Worm (Caenorhabditis elegans) whole organism, young adult: ENCODE measurements around the gene Y25C1A.8.
"Not testable (repeated sequence)": the region's sequence is repeated elsewhere in the genome, so short reads cannot be mapped to it uniquely, and the experiment has no call there.

ENCODE experiments used
- B0261.1 ChIP-seq: sonication (generic microtip); optimal IDR thresholded peaks from 2 replicates; lab custom pipeline; 2016; ENCODE audit warnings: mild to moderate bottlenecking, missing genetic modification characterization, moderate library complexity, missing compliant biosample characterization
- F33H1.4 ChIP-seq: fragments of 200-800 bp; sonication (Bioruptor generic); IDR thresholded peaks from 2 replicates; pipeline ENCODE4 v1.3.6; 2022; ENCODE audit warnings: missing genetic modification reagents, missing genetic modification characterization, missing compliant biosample characterization
- F39B2.1 ChIP-seq: fragments of 200-800 bp; sonication (Bioruptor generic); IDR thresholded peaks from 2 replicates; pipeline ENCODE4 v1.3.6; 2022; ENCODE audit warnings: missing genetic modification reagents, missing genetic modification characterization, missing compliant biosample characterization
- F49E8.2 ChIP-seq: sonication (generic microtip); optimal IDR thresholded peaks from 3 replicates; lab custom pipeline; 2017; ENCODE audit warnings: missing genetic modification characterization, mild to moderate bottlenecking, missing compliant biosample characterization, antibody characterized with exemption, moderate library complexity; ENCODE audit not compliant: insufficient read depth
- aptf-3 ChIP-seq: fragments of 200-800 bp; sonication (Bioruptor generic); IDR thresholded peaks from 2 replicates; pipeline ENCODE4 v1.3.6; 2022; ENCODE audit warnings: missing genetic modification characterization, missing compliant biosample characterization
- bed-2 ChIP-seq: fragments of 200-800 bp; sonication (Bioruptor generic); IDR thresholded peaks from 2 replicates; pipeline ENCODE4 v1.3.6; 2022; ENCODE audit warnings: missing genetic modification reagents, missing genetic modification characterization, missing compliant biosample characterization
- ceh-100 ChIP-seq: fragments of 200-800 bp; sonication (Bioruptor generic); IDR thresholded peaks from 2 replicates; pipeline ENCODE4 v1.3.6; 2022; ENCODE audit warnings: missing genetic modification reagents, missing genetic modification characterization, missing compliant biosample characterization
- ceh-40 ChIP-seq: fragments of 200-800 bp; sonication (Bioruptor generic); IDR thresholded peaks from 2 replicates; pipeline ENCODE4 v1.3.6; 2022; ENCODE audit warnings: missing genetic modification characterization, missing compliant biosample characterization
- dox-1 ChIP-seq: fragments of 200-800 bp; sonication (Bioruptor generic); IDR thresholded peaks from 2 replicates; pipeline ENCODE4 v1.3.6; 2022; ENCODE audit warnings: missing genetic modification reagents, missing genetic modification characterization, missing compliant biosample characterization
- dpl-1 ChIP-seq: fragments of 150-350 bp; optimal IDR thresholded peaks from 2 replicates; lab custom pipeline; 2014; ENCODE audit warnings: missing biosample characterization, missing genetic modification reagents, missing genetic modification characterization
- egl-18 ChIP-seq: fragments of 200-800 bp; sonication (Bioruptor generic); IDR thresholded peaks from 2 replicates; pipeline ENCODE4 v1.3.6; 2022; ENCODE audit warnings: missing genetic modification reagents, missing genetic modification characterization, missing compliant biosample characterization
- gei-17 ChIP-seq: fragments of 200-800 bp; sonication (Bioruptor generic); optimal IDR thresholded peaks from 2 replicates; lab custom pipeline; 2018; ENCODE audit warnings: mild to moderate bottlenecking, missing genetic modification characterization, missing compliant biosample characterization
- hmg-1.2 ChIP-seq: fragments of 200-800 bp; sonication (Bioruptor generic); IDR thresholded peaks from 2 replicates; pipeline ENCODE4 v1.3.6; 2022; ENCODE audit warnings: missing genetic modification reagents, missing genetic modification characterization, missing compliant biosample characterization
- lsl-1 ChIP-seq: fragments of 200-800 bp; sonication (Bioruptor generic); optimal IDR thresholded peaks from 2 replicates; lab custom pipeline; 2018; ENCODE audit warnings: mild to moderate bottlenecking, missing genetic modification characterization, moderate library complexity, missing compliant biosample characterization
- madf-6 ChIP-seq: fragments of 200-800 bp; sonication (Bioruptor generic); IDR thresholded peaks from 2 replicates; pipeline ENCODE4 v1.3.6; 2022; ENCODE audit warnings: missing genetic modification reagents, missing genetic modification characterization, missing compliant biosample characterization
- madf-8 ChIP-seq: fragments of 200-800 bp; sonication (Bioruptor generic); conservative IDR thresholded peaks from 2 replicates; pipeline ENCODE4 v1.3.6; 2022; ENCODE audit warnings: missing genetic modification reagents, missing genetic modification characterization, missing compliant biosample characterization
- nfya-1 ChIP-seq: sonication (generic microtip); optimal IDR thresholded peaks from 2 replicates; lab custom pipeline; 2017; ENCODE audit warnings: antibody characterized with exemption, missing compliant biosample characterization, missing genetic modification characterization, borderline replicate concordance; ENCODE audit not compliant: insufficient read depth
- nhr-120 ChIP-seq: fragments of 200-800 bp; sonication (Bioruptor generic); IDR thresholded peaks from 2 replicates; pipeline ENCODE4 v1.3.6; 2022; ENCODE audit warnings: missing genetic modification characterization, missing compliant biosample characterization
- nhr-27 ChIP-seq: fragments of 200-800 bp; sonication (Bioruptor generic); optimal IDR thresholded peaks from 2 replicates; lab custom pipeline; 2018; ENCODE audit warnings: mild to moderate bottlenecking, missing genetic modification characterization, moderate library complexity, missing compliant biosample characterization
- rcor-1 ChIP-seq: fragments of 200-800 bp; sonication (Bioruptor generic); IDR thresholded peaks from 2 replicates; pipeline ENCODE4 v1.3.6; 2022; ENCODE audit warnings: missing genetic modification reagents, missing genetic modification characterization, missing compliant biosample characterization
- rpc-1 ChIP-seq, 2 experiments: fragments of 150-350 bp in 1 of 2; sonication (generic microtip) in 1 of 2; optimal IDR thresholded peaks; 2 replicates each; lab custom pipeline; 2014 to 2018; ENCODE audit warnings: missing biosample characterization in 1 of 2, missing genetic modification characterization in 1 of 2, missing genetic modification reagents in 1 of 2, missing genotype in 1 of 2
- sdz-38 ChIP-seq: sonication (generic microtip); optimal IDR thresholded peaks from 2 replicates; lab custom pipeline; 2016; ENCODE audit warnings: missing genotype, missing genetic modification characterization, missing compliant biosample characterization
- snpc-1.1 ChIP-seq: sonication (generic microtip); optimal IDR thresholded peaks from 2 replicates; lab custom pipeline; 2017; ENCODE audit warnings: missing genetic modification characterization, mild to moderate bottlenecking, missing compliant biosample characterization, antibody characterized with exemption, moderate library complexity, missing genotype, missing genetic modification reagents; ENCODE audit not compliant: insufficient read depth
- snpc-1.3 ChIP-seq: sonication (generic microtip); optimal IDR thresholded peaks from 2 replicates; lab custom pipeline; 2017; ENCODE audit warnings: missing genetic modification characterization, mild to moderate bottlenecking, missing compliant biosample characterization, antibody characterized with exemption, moderate library complexity, missing genotype, missing genetic modification reagents; ENCODE audit not compliant: insufficient read depth
- snpc-4 ChIP-seq, 5 experiments: fragments of 150-350 bp in 1 of 5; sonication (generic microtip) in 4 of 5; optimal IDR thresholded peaks; 2 replicates each; lab custom pipeline; 2014 to 2018; ENCODE audit warnings: missing genetic modification characterization in 5 of 5, missing biosample characterization in 3 of 5, antibody characterized with exemption in 2 of 5, mild to moderate bottlenecking in 2 of 5, missing compliant biosample characterization in 2 of 5, missing genotype in 2 of 5, moderate library complexity in 2 of 5, missing genetic modification reagents in 1 of 5
- tbp1 ChIP-seq: fragments of 200-800 bp; sonication (Bioruptor generic); optimal IDR thresholded peaks from 2 replicates; lab custom pipeline; 2018; ENCODE audit warnings: mild to moderate bottlenecking, missing genetic modification characterization, missing compliant biosample characterization
- zfh-2 ChIP-seq: fragments of 200-800 bp; sonication (Bioruptor generic); conservative IDR thresholded peaks from 2 replicates; pipeline ENCODE4 v1.3.6; 2022; ENCODE audit warnings: missing genetic modification reagents, missing genetic modification characterization, missing compliant biosample characterization

The Y25C1A.8 gene

ce11 chrII:3034914-3035313 lies 41.8 kb downstream of the Y25C1A.8 start:
- TF ChIP-seq nfya-1 (tag; lab: Kevin White, UChicago) (no peak), zfh-2 (GFP tag; lab: Robert Waterston, UW) (peak; percentile 68), F49E8.2 (tag; lab: Kevin White, UChicago) (no peak)

- not testable (repeated sequence) for TF ChIP-seq snpc-4 (GFP tag; optimal IDR thresholded peaks at IDR 0.05; lab: Kevin White, UChicago); snpc-4 (tag; optimal IDR thresholded peaks at IDR 0.05; lab: Kevin White, UChicago); aptf-3 (GFP tag; lab: Robert Waterston, UW); sdz-38 (tag; lab: Kevin White, UChicago)
Observed at ce11 chrII:3032480-3032879, 44.3 kb downstream of the Y25C1A.8 start, which contains the start of gene B0454.6. TSS of gene B0454.6 (plus strand) at chrII:3032780.

ce11 chrII:3031292-3031691 lies 45.5 kb downstream of the Y25C1A.8 start:
- TF ChIP-seq madf-6 (GFP tag; lab: Robert Waterston, UW), result peak; percentile 61; the same call in 1 of the 2 replicates
- TF ChIP-seq hmg-1.2, result peak; percentile 31; the same call in 1 of the 2 replicates
- TF ChIP-seq rpc-1 (optimal IDR thresholded peaks at IDR 0.05; lab: Kevin White, UChicago), result peak; percentile 26
- TF ChIP-seq rpc-1 (tag; optimal IDR thresholded peaks at IDR 0.05; lab: Kevin White, UChicago), result peak; percentile 52
- peak; percentile 37; the same call in 1 of the 2 replicates for TF ChIP-seq rcor-1
- 0 out of 2 replicates have a peak, but pooled peaks have one; percentile 31 for TF ChIP-seq dox-1 (GFP tag; lab: Robert Waterston, UW)
- peak; percentile 84 for TF ChIP-seq tbp1 (GFP tag; lab: Kevin White, UChicago)
- peak; percentile 66 for TF ChIP-seq B0261.1
- not testable (repeated sequence) for TF ChIP-seq snpc-4 (GFP tag; optimal IDR thresholded peaks at IDR 0.05; lab: Kevin White, UChicago)
- peak in 2 of 4 experiments; percentile 39 to 66 for TF ChIP-seq snpc-4 (tag; optimal IDR thresholded peaks at IDR 0.05; lab: Kevin White, UChicago)

ce11 chrII:3030416-3030815 lies 46.3 kb downstream of the Y25C1A.8 start:
- TF ChIP-seq nhr-120 (GFP tag; lab: Robert Waterston, UW) (no peak), lsl-1 (GFP tag; lab: Kevin White, UChicago) (no peak), F39B2.1 (GFP tag; lab: Robert Waterston, UW) (no peak), ceh-40 (no peak), ceh-100 (GFP tag; lab: Robert Waterston, UW) (no peak), zfh-2 (GFP tag; lab: Robert Waterston, UW) (no peak), snpc-1.1 (tag; lab: Kevin White, UChicago) (no peak), gei-17 (GFP tag; lab: Kevin White, UChicago) (no peak), sdz-38 (tag; lab: Kevin White, UChicago) (no peak), madf-8 (GFP tag; lab: Robert Waterston, UW) (no peak)

- TF ChIP-seq rcor-1 (no peak), nhr-27 (tag; lab: Kevin White, UChicago) (no peak), bed-2 (GFP tag; lab: Robert Waterston, UW) (no peak), snpc-1.3 (tag; lab: Kevin White, UChicago) (no peak), dpl-1 (GFP tag; lab: Kevin White, UChicago) (no peak), egl-18 (no peak), F33H1.4 (GFP tag; lab: Robert Waterston, UW) (no peak), madf-6 (GFP tag; lab: Robert Waterston, UW) (no peak)
Observed at ce11 chrII:3028264-3028663, 48.5 kb downstream of the Y25C1A.8 start.
